Worm (Caenorhabditis elegans) whole organism, L4 larva: ENCODE measurements around the gene pph-6.

ENCODE experiments used
- daf-16 ChIP-seq, 3 experiments: sonication (generic microtip); optimal IDR thresholded peaks; 2 replicates each; lab custom pipeline; 2016 to 2017; ENCODE audit warnings: missing genetic modification characterization in 3 of 3, missing genetic modification reagents in 3 of 3, mild to moderate bottlenecking in 2 of 3, missing compliant biosample characterization in 2 of 3, missing biosample characterization in 1 of 3, moderate library complexity in 1 of 3
- lin-38 ChIP-seq: fragments of 200-800 bp; sonication (Bioruptor generic); IDR thresholded peaks from 2 replicates; pipeline ENCODE4 v1.3.6; 2022; ENCODE audit warnings: missing genetic modification reagents, missing genetic modification characterization, missing compliant biosample characterization
- php-3 ChIP-seq: fragments of 200-800 bp; sonication (Bioruptor generic); IDR thresholded peaks from 2 replicates; pipeline ENCODE4 v1.3.6; 2022; ENCODE audit warnings: missing genetic modification reagents, missing genetic modification characterization, missing compliant biosample characterization

pph-6 gene

ce11 chrIII:3511808-3512207 is 50.3 kb downstream of the pph-6 start:
- no peak for TF ChIP-seq php-3 (GFP tag; lab: Robert Waterston, UW)
- TF ChIP-seq daf-16 (GFP tag; optimal IDR thresholded peaks at IDR 0.05; lab: Kevin White, UChicago): no peak
- TF ChIP-seq daf-16 (tag; optimal IDR thresholded peaks at IDR 0.05; lab: Kevin White, UChicago): no peak
- TF ChIP-seq lin-38 (GFP tag; lab: Robert Waterston, UW): peak; percentile 46
